Fruit fly (Drosophila melanogaster) whole organism, embryonic: ENCODE measurements around the gene CG16710.

ENCODE experiments used
- Atf-2 ChIP-seq: fragments of 200-800 bp; sonication (Bioruptor generic); optimal IDR thresholded peaks from 2 replicates; lab custom pipeline; 2016; ENCODE audit warnings: missing biosample characterization, missing genetic modification characterization
- Bteb2 ChIP-seq: fragments of 200-800 bp; sonication (Bioruptor generic); optimal IDR thresholded peaks from 2 replicates; lab custom pipeline; 2016; ENCODE audit warnings: missing biosample characterization, missing genetic modification characterization
- CG10366 ChIP-seq: fragments of 200-800 bp; sonication (Bioruptor generic); IDR thresholded peaks from 2 replicates; pipeline ENCODE4 v1.3.6; 2022; ENCODE audit warnings: missing biosample characterization, missing genetic modification characterization
- CG10654 ChIP-seq: fragments of 200-800 bp; sonication (Bioruptor generic); optimal IDR thresholded peaks from 2 replicates; lab custom pipeline; 2016; ENCODE audit warnings: missing biosample characterization, missing genetic modification characterization
- CG12219 ChIP-seq: fragments of 200-800 bp; sonication (Bioruptor generic); optimal IDR thresholded peaks from 3 replicates; lab custom pipeline; 2018; ENCODE audit warnings: missing biosample characterization, mild to moderate bottlenecking, missing genetic modification characterization
- CG13296 ChIP-seq: fragments of 200-800 bp; sonication (Bioruptor generic); optimal IDR thresholded peaks from 3 replicates; lab custom pipeline; 2018; ENCODE audit warnings: missing biosample characterization, mild to moderate bottlenecking, missing genetic modification characterization
- CG14710 ChIP-seq: fragments of 200-800 bp; sonication (Bioruptor generic); optimal IDR thresholded peaks from 3 replicates; lab custom pipeline; 2019; ENCODE audit warnings: missing biosample characterization, mild to moderate bottlenecking, missing genetic modification characterization, moderate library complexity
- CG14965 ChIP-seq: fragments of 200-800 bp; sonication (Bioruptor generic); optimal IDR thresholded peaks from 2 replicates; lab custom pipeline; 2016; ENCODE audit warnings: missing biosample characterization, missing genetic modification characterization, borderline replicate concordance
- CG1647 ChIP-seq: fragments of 200-800 bp; sonication (Bioruptor generic); optimal IDR thresholded peaks from 3 replicates; lab custom pipeline; 2016; ENCODE audit warnings: missing biosample characterization, missing genetic modification characterization
- CG18262 ChIP-seq: fragments of 200-800 bp; optimal IDR thresholded peaks from 3 replicates; lab custom pipeline; 2019; ENCODE audit warnings: missing biosample characterization, mild to moderate bottlenecking, missing genetic modification characterization, moderate library complexity
- CG2129 ChIP-seq: fragments of 200-800 bp; sonication (Bioruptor generic); IDR thresholded peaks from 2 replicates; pipeline ENCODE4 v1.3.6; 2022; ENCODE audit warnings: missing biosample characterization, missing genetic modification characterization; ENCODE audit not compliant: partially characterized antibody
- CG2889 ChIP-seq: fragments of 200-800 bp; sonication (Bioruptor generic); IDR thresholded peaks from 3 replicates; pipeline ENCODE4 v1.3.6; 2022; ENCODE audit warnings: missing biosample characterization, missing genetic modification characterization
- CG3847 ChIP-seq: fragments of 200-800 bp; sonication (Bioruptor generic); IDR thresholded peaks from 2 replicates; pipeline ENCODE4 v1.3.6; 2022; ENCODE audit warnings: missing biosample characterization, missing genetic modification characterization
- CG42726 ChIP-seq: fragments of 200-800 bp; sonication (Bioruptor generic); IDR thresholded peaks from 2 replicates; pipeline ENCODE4 v1.3.6; 2022; ENCODE audit warnings: missing biosample characterization, missing genetic modification characterization; ENCODE audit not compliant: partially characterized antibody
- CG4328 ChIP-seq: fragments of 200-800 bp; sonication (Bioruptor generic); optimal IDR thresholded peaks from 3 replicates; lab custom pipeline; 2017; ENCODE audit warnings: missing biosample characterization, missing genetic modification reagents, missing genetic modification characterization
- CG43689 ChIP-seq: fragments of 200-800 bp; sonication (Bioruptor generic); IDR thresholded peaks from 2 replicates; pipeline ENCODE4 v1.3.6; 2022; ENCODE audit warnings: missing biosample characterization, missing genetic modification characterization
- CG5180 ChIP-seq: fragments of 200-800 bp; sonication (Bioruptor generic); optimal IDR thresholded peaks from 3 replicates; lab custom pipeline; 2017; ENCODE audit warnings: missing biosample characterization, missing genetic modification characterization, mild to moderate bottlenecking, moderate library complexity, missing genetic modification reagents
- CG7745 ChIP-seq: fragments of 200-800 bp; sonication (Bioruptor generic); optimal IDR thresholded peaks from 2 replicates; lab custom pipeline; 2018; ENCODE audit warnings: missing biosample characterization, mild to moderate bottlenecking, missing genetic modification characterization, moderate library complexity
- CG8478 ChIP-seq: fragments of >200 bp; optimal IDR thresholded peaks from 2 replicates; lab custom pipeline; 2018
- CG8765 ChIP-seq: fragments of 200-800 bp; sonication (Bioruptor generic); IDR thresholded peaks from 2 replicates; pipeline ENCODE4 v1.3.6; 2022; ENCODE audit warnings: missing biosample characterization, missing genetic modification characterization
- CG8944 ChIP-seq: fragments of 200-800 bp; sonication (Bioruptor generic); optimal IDR thresholded peaks from 3 replicates; lab custom pipeline; 2016; ENCODE audit warnings: missing biosample characterization, missing genetic modification characterization
- Dp ChIP-seq: fragments of 200-800 bp; sonication (Bioruptor generic); optimal IDR thresholded peaks from 2 replicates; lab custom pipeline; 2018; ENCODE audit warnings: missing biosample characterization, mild to moderate bottlenecking, missing genetic modification characterization, moderate library complexity
- Drgx ChIP-seq: fragments of 200-800 bp; sonication (Bioruptor generic); IDR thresholded peaks from 2 replicates; pipeline ENCODE4 v1.3.6; 2022; ENCODE audit warnings: missing biosample characterization, missing genetic modification characterization
- HLH4C ChIP-seq: fragments of 200-800 bp; sonication (Bioruptor generic); IDR thresholded peaks from 3 replicates; pipeline ENCODE4 v1.3.6; 2022; ENCODE audit warnings: missing biosample characterization, missing genetic modification characterization; ENCODE audit not compliant: partially characterized antibody
- Hsf ChIP-seq: fragments of 200-800 bp; sonication (Bioruptor generic); optimal IDR thresholded peaks from 3 replicates; lab custom pipeline; 2016; ENCODE audit warnings: missing biosample characterization, missing genetic modification characterization
- Mes4 ChIP-seq: fragments of 200-800 bp; sonication (Bioruptor generic); optimal IDR thresholded peaks from 2 replicates; lab custom pipeline; 2016; ENCODE audit warnings: missing biosample characterization, missing genetic modification characterization
- Nf-YB ChIP-seq: fragments of 200-800 bp; sonication (Bioruptor generic); optimal IDR thresholded peaks from 3 replicates; lab custom pipeline; 2019; ENCODE audit warnings: missing biosample characterization, mild to moderate bottlenecking, missing genetic modification characterization, moderate library complexity
- Oaz ChIP-seq: fragments of 200-800 bp; sonication (Bioruptor generic); IDR thresholded peaks from 2 replicates; pipeline ENCODE4 v1.3.6; 2022; ENCODE audit warnings: missing biosample characterization, missing genetic modification characterization
- Ssrp ChIP-seq: fragments of 200-800 bp; sonication (Bioruptor generic); optimal IDR thresholded peaks from 2 replicates; lab custom pipeline; 2018; ENCODE audit warnings: missing biosample characterization, mild to moderate bottlenecking, missing genetic modification characterization, moderate library complexity
- bab2 ChIP-seq: fragments of 200-800 bp; sonication (Bioruptor generic); optimal IDR thresholded peaks from 2 replicates; lab custom pipeline; 2016; ENCODE audit warnings: missing biosample characterization, missing genetic modification characterization
- caup ChIP-seq: fragments of 200-800 bp; sonication (Bioruptor generic); optimal IDR thresholded peaks from 3 replicates; lab custom pipeline; 2017; ENCODE audit warnings: missing biosample characterization, mild to moderate bottlenecking, missing genetic modification characterization, moderate library complexity; ENCODE audit not compliant: severe bottlenecking
- chinmo ChIP-seq: fragments of 200-800 bp; sonication (Bioruptor generic); IDR thresholded peaks from 4 replicates; pipeline ENCODE4 v1.3.6; 2022; ENCODE audit warnings: missing biosample characterization, missing genetic modification characterization; ENCODE audit not compliant: partially characterized antibody
- cwo ChIP-seq: fragments of 200-800 bp; sonication (Bioruptor generic); optimal IDR thresholded peaks from 3 replicates; lab custom pipeline; 2017; ENCODE audit warnings: missing biosample characterization, missing genetic modification characterization, mild to moderate bottlenecking, moderate library complexity, missing genetic modification reagents
- fd96Cb ChIP-seq: fragments of 200-800 bp; sonication (Bioruptor generic); optimal IDR thresholded peaks from 2 replicates; lab custom pipeline; 2018; ENCODE audit warnings: missing biosample characterization, mild to moderate bottlenecking, missing genetic modification characterization, moderate library complexity
- ftz-f1 ChIP-seq: fragments of 200-800 bp; sonication (Bioruptor generic); optimal IDR thresholded peaks from 2 replicates; lab custom pipeline; 2016; ENCODE audit warnings: missing biosample characterization, missing genetic modification characterization
- gem ChIP-seq: fragments of 200-800 bp; sonication (Bioruptor generic); optimal IDR thresholded peaks from 2 replicates; lab custom pipeline; 2019; ENCODE audit warnings: missing biosample characterization, mild to moderate bottlenecking, missing genetic modification characterization, moderate library complexity
- h ChIP-seq: fragments of >200 bp; optimal IDR thresholded peaks from 2 replicates; lab custom pipeline; 2017
- lbe ChIP-seq: fragments of 200-800 bp; sonication (Bioruptor generic); optimal IDR thresholded peaks from 2 replicates; lab custom pipeline; 2016; ENCODE audit warnings: missing biosample characterization, mild to moderate bottlenecking, missing genetic modification characterization
- lmd ChIP-seq: fragments of 200-800 bp; sonication (Bioruptor generic); IDR thresholded peaks from 2 replicates; pipeline ENCODE4 v1.3.6; 2022; ENCODE audit warnings: missing biosample characterization, missing genetic modification characterization
- luna ChIP-seq: fragments of 200-800 bp; sonication (Bioruptor generic); optimal IDR thresholded peaks from 2 replicates; lab custom pipeline; 2016; ENCODE audit warnings: missing biosample characterization, missing genetic modification characterization
- nom ChIP-seq: fragments of 200-800 bp; sonication (Bioruptor generic); optimal IDR thresholded peaks from 2 replicates; lab custom pipeline; 2017; ENCODE audit warnings: missing biosample characterization, missing genetic modification characterization, mild to moderate bottlenecking, moderate library complexity, missing genetic modification reagents
- onecut ChIP-seq: fragments of 200-800 bp; sonication (Bioruptor generic); IDR thresholded peaks from 2 replicates; pipeline ENCODE4 v1.3.6; 2022; ENCODE audit warnings: missing biosample characterization, missing genetic modification characterization
- psq ChIP-seq: fragments of 200-800 bp; sonication (Bioruptor generic); optimal IDR thresholded peaks from 2 replicates; lab custom pipeline; 2017; ENCODE audit warnings: missing biosample characterization, missing genetic modification characterization
- rib ChIP-seq: fragments of 200-800 bp; sonication (Bioruptor generic); IDR thresholded peaks from 2 replicates; pipeline ENCODE4 v1.3.6; 2022; ENCODE audit warnings: missing biosample characterization, missing genetic modification characterization
- row ChIP-seq: fragments of 200-800 bp; sonication (Bioruptor generic); IDR thresholded peaks from 3 replicates; pipeline ENCODE4 v1.3.6; 2022; ENCODE audit warnings: missing biosample characterization, missing genetic modification characterization
- sob ChIP-seq: fragments of 200-800 bp; sonication (Bioruptor generic); IDR thresholded peaks from 2 replicates; pipeline ENCODE4 v1.3.6; 2022; ENCODE audit warnings: missing biosample characterization, missing genetic modification characterization
- tx ChIP-seq: fragments of 200-800 bp; sonication (Bioruptor generic); optimal IDR thresholded peaks from 2 replicates; lab custom pipeline; 2016; ENCODE audit warnings: missing biosample characterization, missing genetic modification characterization
- vvl ChIP-seq: fragments of 200-800 bp; sonication (Bioruptor generic); IDR thresholded peaks from 2 replicates; pipeline ENCODE4 v1.3.6; 2022; ENCODE audit warnings: missing biosample characterization, missing genetic modification characterization
- zen ChIP-seq: fragments of 200-800 bp; sonication (Bioruptor generic); optimal IDR thresholded peaks from 3 replicates; lab custom pipeline; 2018; ENCODE audit warnings: missing biosample characterization, mild to moderate bottlenecking, missing genetic modification characterization, moderate library complexity
- zf30C ChIP-seq: fragments of 200-800 bp; sonication (Bioruptor generic); optimal IDR thresholded peaks from 3 replicates; lab custom pipeline; 2018; ENCODE audit warnings: missing biosample characterization, mild to moderate bottlenecking, missing genetic modification characterization

Gene CG16710

dm6 chr3R:23722680-23723372 lies 40.5 kb downstream of the CG16710 start, which contains the start of gene CG10365 (continued):
- TF ChIP-seq Dp (GFP tag; lab: Kevin White, UChicago) = no peak
- TF ChIP-seq CG1647 (GFP tag; lab: Kevin White, UChicago) = no peak
- TF ChIP-seq CG18262 (tag; lab: Kevin White, UChicago) = peak; percentile 78
- no peak for TF ChIP-seq CG8765 (GFP tag; lab: Robert Waterston, UW)
- no peak for TF ChIP-seq Bteb2 (GFP tag; lab: Kevin White, UChicago)
- no peak for TF ChIP-seq CG8478 (lab: Kevin White, UChicago)
- TF ChIP-seq CG3847 (GFP tag; lab: Robert Waterston, UW) = peak; percentile 81
- TF ChIP-seq Oaz (GFP tag; lab: Robert Waterston, UW) = peak; percentile 67
- TF ChIP-seq onecut = peak; percentile 74
- TF ChIP-seq ftz-f1 = no peak
- peak; percentile 77 for TF ChIP-seq Nf-YB (GFP tag; lab: Kevin White, UChicago)
- peak; percentile 3 for TF ChIP-seq lbe (GFP tag; lab: Kevin White, UChicago)
- TF ChIP-seq luna = no peak
- TF ChIP-seq bab2 (GFP tag; lab: Kevin White, UChicago) = peak; percentile 21
- TF ChIP-seq row (GFP tag; lab: Robert Waterston, UW) = peak; percentile 91
- peak; percentile 52 for TF ChIP-seq psq (GFP tag; lab: Kevin White, UChicago)
- no peak for TF ChIP-seq CG2129
- peak; percentile 68 for TF ChIP-seq nom
- peak; percentile 91 for TF ChIP-seq CG13296 (GFP tag; lab: Kevin White, UChicago)
- TF ChIP-seq fd96Cb = peak; percentile 86
- TF ChIP-seq Atf-2 (GFP tag; lab: Kevin White, UChicago) = no peak
- TF ChIP-seq caup (GFP tag; lab: Kevin White, UChicago) = peak; percentile 73
- no peak for TF ChIP-seq CG7745 (tag; lab: Kevin White, UChicago)
- no peak for TF ChIP-seq tx (GFP tag; lab: Kevin White, UChicago)
- peak; percentile 73 for TF ChIP-seq CG10654
- no peak for TF ChIP-seq HLH4C (GFP tag; lab: Robert Waterston, UW)
- peak; percentile 61 for TF ChIP-seq zen (tag; lab: Kevin White, UChicago)
- peak; percentile 67 for TF ChIP-seq CG14710 (tag; lab: Kevin White, UChicago)
- TF ChIP-seq vvl (GFP tag; lab: Robert Waterston, UW) = peak; percentile 93
- no peak for TF ChIP-seq h (lab: Kevin White, UChicago)
- peak; percentile 85 for TF ChIP-seq lmd (GFP tag; lab: Robert Waterston, UW)
- peak; percentile 12; the same call in 1 of the 2 replicates for TF ChIP-seq rib
- TF ChIP-seq chinmo = peak; percentile 89; the same call in 3 of the 4 replicates
- TF ChIP-seq cwo (GFP tag; lab: Kevin White, UChicago) = peak; percentile 90
- no peak for TF ChIP-seq Mes4
- peak; percentile 70 for TF ChIP-seq CG5180
- peak; percentile 38 for TF ChIP-seq Hsf
- peak; percentile 85 for TF ChIP-seq Drgx (GFP tag; lab: Robert Waterston, UW)
- no peak for TF ChIP-seq CG14965 (GFP tag; lab: Kevin White, UChicago)
- peak; percentile 59 for TF ChIP-seq CG43689 (GFP tag; lab: Robert Waterston, UW)
- peak; percentile 59 for TF ChIP-seq zf30C
- peak; percentile 81 for TF ChIP-seq Ssrp (tag; lab: Kevin White, UChicago)
- peak; percentile 83 for TF ChIP-seq CG10366 (GFP tag; lab: Robert Waterston, UW)
- peak; percentile 80 for TF ChIP-seq sob (GFP tag; lab: Robert Waterston, UW)
- TF ChIP-seq CG12219 (GFP tag; lab: Kevin White, UChicago) = peak; percentile 59
- TF ChIP-seq gem (tag; lab: Kevin White, UChicago) = peak; percentile 96
- TF ChIP-seq CG2889 (GFP tag; lab: Robert Waterston, UW) = 0 out of 3 replicates have a peak, but pooled peaks have one; percentile 28
- peak; percentile 58 for TF ChIP-seq CG4328 (GFP tag; lab: Kevin White, UChicago)
- no peak for TF ChIP-seq CG42726 (GFP tag; lab: Robert Waterston, UW)
- TF ChIP-seq CG8944 (GFP tag; lab: Kevin White, UChicago) = no peak
